Worm (Caenorhabditis elegans): ENCODE measurements around the gene sma-10.

ce11 chrIV:325640-326039, 51.4 kb downstream of the sma-10 start:
- TF ChIP-seq him-1 (tag; optimal IDR thresholded peaks at IDR 0.05), result no peak
- TF ChIP-seq W03F9.2 (tag; optimal IDR thresholded peaks at IDR 0.05), result no peak
- TF ChIP-seq dao-5 (tag; optimal IDR thresholded peaks at IDR 0.05), result no peak
